Worm (Caenorhabditis elegans) whole organism, L3 larva: ENCODE data around the gene ret-1.

Source experiments
- R02D3.7 ChIP-seq: fragments of 150-350 bp; optimal IDR thresholded peaks from 2 replicates; lab custom pipeline; 2014; ENCODE audit warnings: missing biosample characterization, missing genetic modification characterization
- ZK546.5 ChIP-seq: sonication (generic microtip); optimal IDR thresholded peaks from 2 replicates; lab custom pipeline; 2017; ENCODE audit warnings: missing biosample characterization, missing genetic modification characterization
- aly-2 ChIP-seq: fragments of 150-350 bp; optimal IDR thresholded peaks from 2 replicates; lab custom pipeline; 2014; ENCODE audit warnings: missing biosample characterization, missing genetic modification characterization
- ama-1 ChIP-seq: fragments of 150-350 bp; optimal IDR thresholded peaks from 2 replicates; lab custom pipeline; 2018
- ceh-82 ChIP-seq: fragments of 150-350 bp; optimal IDR thresholded peaks from 2 replicates; lab custom pipeline; 2014; ENCODE audit warnings: missing biosample characterization, missing genetic modification characterization
- ceh-9 ChIP-seq: sonication (generic microtip); optimal IDR thresholded peaks from 2 replicates; lab custom pipeline; 2018; ENCODE audit warnings: missing biosample characterization, missing genetic modification characterization
- daf-12 ChIP-seq: fragments of 150-350 bp; optimal IDR thresholded peaks from 2 replicates; lab custom pipeline; 2014; ENCODE audit warnings: missing biosample characterization, missing genetic modification reagents, missing genetic modification characterization
- egl-27 ChIP-seq: sonication (generic microtip); optimal IDR thresholded peaks from 4 replicates; lab custom pipeline; 2017; ENCODE audit warnings: missing biosample characterization, missing genetic modification reagents, missing genetic modification characterization
- egl-5 ChIP-seq: fragments of 150-350 bp; optimal IDR thresholded peaks from 2 replicates; lab custom pipeline; 2017; ENCODE audit warnings: missing biosample characterization, missing genetic modification reagents, missing genetic modification characterization, inconsistent platforms
- elt-1 ChIP-seq: fragments of 150-350 bp; optimal IDR thresholded peaks from 2 replicates; lab custom pipeline; 2014; ENCODE audit warnings: missing biosample characterization, missing genetic modification characterization
- elt-2 ChIP-seq: sonication (generic microtip); optimal IDR thresholded peaks from 2 replicates; lab custom pipeline; 2016; ENCODE audit warnings: missing genetic modification reagents, mild to moderate bottlenecking, missing genetic modification characterization, missing compliant biosample characterization
- fkh-10 ChIP-seq: sonication (generic microtip); optimal IDR thresholded peaks from 2 replicates; lab custom pipeline; 2017; ENCODE audit warnings: missing biosample characterization, missing genetic modification reagents, missing genetic modification characterization
- fos-1 ChIP-seq: fragments of 150-350 bp; optimal IDR thresholded peaks from 2 replicates; lab custom pipeline; 2014; ENCODE audit warnings: missing biosample characterization, missing genetic modification characterization
- jun-1 ChIP-seq: fragments of 150-350 bp; optimal IDR thresholded peaks from 2 replicates; lab custom pipeline; 2014; ENCODE audit warnings: missing biosample characterization, missing genetic modification reagents, missing genetic modification characterization
- lin-39 ChIP-seq: fragments of 150-350 bp; optimal IDR thresholded peaks from 2 replicates; lab custom pipeline; 2018; ENCODE audit warnings: missing biosample characterization, missing genetic modification reagents, missing genetic modification characterization
- lsy-12 ChIP-seq: sonication (generic microtip); optimal IDR thresholded peaks from 2 replicates; lab custom pipeline; 2016; ENCODE audit warnings: mild to moderate bottlenecking, missing genetic modification characterization, missing compliant biosample characterization
- mml-1 ChIP-seq: fragments of 150-350 bp; sonication (generic microtip); optimal IDR thresholded peaks from 3 replicates; lab custom pipeline; 2014; ENCODE audit warnings: missing biosample characterization, missing genetic modification characterization
- nhr-11 ChIP-seq: fragments of 150-350 bp; optimal IDR thresholded peaks from 2 replicates; lab custom pipeline; 2014; ENCODE audit warnings: missing biosample characterization, missing genetic modification characterization
- nhr-23 ChIP-seq: fragments of 150-350 bp; optimal IDR thresholded peaks from 2 replicates; lab custom pipeline; 2014; ENCODE audit warnings: missing biosample characterization, missing genetic modification reagents, missing genetic modification characterization
- nhr-237 ChIP-seq: fragments of 150-350 bp; optimal IDR thresholded peaks from 2 replicates; lab custom pipeline; 2014; ENCODE audit warnings: missing biosample characterization, missing genetic modification characterization
- nhr-25 ChIP-seq: sonication (generic microtip); optimal IDR thresholded peaks from 2 replicates; lab custom pipeline; 2017; ENCODE audit warnings: missing biosample characterization, missing genetic modification characterization
- nhr-28 ChIP-seq: fragments of 150-350 bp; optimal IDR thresholded peaks from 2 replicates; lab custom pipeline; 2014; ENCODE audit warnings: missing biosample characterization, missing genetic modification characterization
- nhr-43 ChIP-seq: sonication (generic microtip); optimal IDR thresholded peaks from 2 replicates; lab custom pipeline; 2016; ENCODE audit warnings: mild to moderate bottlenecking, missing genetic modification characterization, missing compliant biosample characterization; ENCODE audit not compliant: poor library complexity, severe bottlenecking
- nhr-67 ChIP-seq: fragments of 150-350 bp; optimal IDR thresholded peaks from 2 replicates; lab custom pipeline; 2014; ENCODE audit warnings: missing biosample characterization, missing genetic modification characterization
- nhr-76 ChIP-seq: fragments of 150-350 bp; sonication (generic microtip); optimal IDR thresholded peaks from 5 replicates; lab custom pipeline; 2014; ENCODE audit warnings: missing biosample characterization, missing genetic modification characterization
- pha-4 ChIP-seq: fragments of 150-350 bp; optimal IDR thresholded peaks from 2 replicates; lab custom pipeline; 2014; ENCODE audit warnings: missing biosample characterization, missing genetic modification reagents, missing genetic modification characterization
- pqm-1 ChIP-seq: fragments of 150-350 bp; optimal IDR thresholded peaks from 2 replicates; lab custom pipeline; 2017; ENCODE audit warnings: missing biosample characterization, missing genetic modification characterization, inconsistent platforms
- skn-1 ChIP-seq: fragments of 150-350 bp; optimal IDR thresholded peaks from 2 replicates; lab custom pipeline; 2014; ENCODE audit warnings: missing biosample characterization, missing genetic modification characterization
- snpc-4 ChIP-seq: fragments of 150-350 bp; optimal IDR thresholded peaks from 2 replicates; lab custom pipeline; 2014; ENCODE audit warnings: missing biosample characterization, missing genetic modification characterization
- unc-39 ChIP-seq: sonication (generic microtip); optimal IDR thresholded peaks from 4 replicates; lab custom pipeline; 2017; ENCODE audit warnings: missing biosample characterization, missing genetic modification characterization
- unc-62 ChIP-seq: fragments of 150-350 bp; sonication (generic microtip); optimal IDR thresholded peaks from 4 replicates; lab custom pipeline; 2014; ENCODE audit warnings: missing biosample characterization, missing genetic modification reagents, missing genetic modification characterization
- zag-1 ChIP-seq: fragments of 150-350 bp; optimal IDR thresholded peaks from 2 replicates; lab custom pipeline; 2014; ENCODE audit warnings: missing biosample characterization, missing genetic modification characterization
- ztf-11 ChIP-seq: fragments of 150-350 bp; optimal IDR thresholded peaks from 2 replicates; lab custom pipeline; 2014; ENCODE audit warnings: missing biosample characterization, missing genetic modification characterization
- ztf-4 ChIP-seq: fragments of 150-350 bp; optimal IDR thresholded peaks from 2 replicates; lab custom pipeline; 2014; ENCODE audit warnings: missing biosample characterization, missing genetic modification characterization

ret-1 gene

ce11 chrV:14832789-14833187 is 14.4 kb downstream of the ret-1 start:
- TF ChIP-seq nhr-43 (no peak), nhr-67 (no peak), egl-27 (tag; lab: Kevin White, UChicago) (no peak), mml-1 (tag; lab: Kevin White, UChicago) (no peak), snpc-4 (tag; lab: Kevin White, UChicago) (no peak), nhr-11 (tag; lab: Kevin White, UChicago) (no peak), pha-4 (tag; lab: Kevin White, UChicago) (no peak), fkh-10 (no peak), egl-5 (no peak), ceh-9 (tag; lab: Kevin White, UChicago) (no peak), nhr-237 (tag; lab: Kevin White, UChicago) (no peak), nhr-28 (tag; lab: Kevin White, UChicago) (no peak), R02D3.7 (tag; lab: Kevin White, UChicago) (no peak), unc-39 (no peak), nhr-25 (no peak)

- TF ChIP-seq pha-4 (tag; lab: Kevin White, UChicago) (peak; percentile 58), egl-5 (no peak), nhr-11 (tag; lab: Kevin White, UChicago) (no peak), elt-2 (no peak), ama-1 (no peak), nhr-25 (no peak)
Observed at ce11 chrV:14832121-14832788, 15.0 kb downstream of the ret-1 start.

ce11 chrV:14831460-14832120 is 15.6 kb downstream of the ret-1 start:
- TF ChIP-seq nhr-25 (peak; percentile 8), aly-2 (tag; lab: Kevin White, UChicago) (no peak), mml-1 (tag; lab: Kevin White, UChicago) (no peak), unc-62 (GFP tag; lab: Kevin White, UChicago) (peak; percentile 31), lin-39 (peak; percentile 41), elt-1 (tag; lab: Kevin White, UChicago) (peak; percentile 70)
- TF ChIP-seq, all 47 proteins: peak for 4

- no peak for TF ChIP-seq ztf-11
- TF ChIP-seq pqm-1 = peak; percentile 92
- TF ChIP-seq ztf-4 (tag; lab: Kevin White, UChicago) = no peak
- TF ChIP-seq elt-2 = peak; percentile 96
- no peak for TF ChIP-seq zag-1 (tag; lab: Kevin White, UChicago)
- peak; percentile 44 for TF ChIP-seq pha-4 (tag; lab: Kevin White, UChicago)
- peak; percentile 48 for TF ChIP-seq nhr-25
- TF ChIP-seq snpc-4 (tag; lab: Kevin White, UChicago) = peak; percentile 24
- peak; percentile 17 for TF ChIP-seq lin-39
- no peak for TF ChIP-seq egl-5
- TF ChIP-seq skn-1 (tag; lab: Kevin White, UChicago) = no peak
- TF ChIP-seq nhr-43 = peak; percentile 5
- TF ChIP-seq daf-12 (tag; lab: Kevin White, UChicago) = no peak
- no peak for TF ChIP-seq ceh-9 (tag; lab: Kevin White, UChicago)
- no peak for TF ChIP-seq ZK546.5 (tag; lab: Kevin White, UChicago)
- peak; percentile 8 for TF ChIP-seq jun-1
- no peak for TF ChIP-seq unc-62 (GFP tag; lab: Kevin White, UChicago)
- no peak for TF ChIP-seq nhr-237 (tag; lab: Kevin White, UChicago)
- no peak for TF ChIP-seq nhr-67
- TF ChIP-seq fos-1 = no peak
- no peak for TF ChIP-seq aly-2 (tag; lab: Kevin White, UChicago)
- peak; percentile 39 for TF ChIP-seq nhr-23 (tag; lab: Kevin White, UChicago)
Observed at ce11 chrV:14830267-14831175, 16.7 kb downstream of the ret-1 start.

ce11 chrV:14828407-14828806 is 18.8 kb downstream of the ret-1 start:
- TF ChIP-seq R02D3.7 (tag; lab: Kevin White, UChicago) = no peak
- TF ChIP-seq unc-62 (GFP tag; lab: Kevin White, UChicago) = no peak
- TF ChIP-seq lsy-12 = peak; percentile 14
- TF ChIP-seq nhr-76 (tag; lab: Kevin White, UChicago) = no peak
- no peak for TF ChIP-seq jun-1
- TF ChIP-seq ceh-82 (tag; lab: Kevin White, UChicago) = no peak
- TF ChIP-seq fos-1 = no peak
